Fruit fly (Drosophila melanogaster): ENCODE data around the gene CG31787.

Gene CG31787

dm6 chr2L:18313922-18314712, 28.6 kb upstream of the CG31787 start (continued):
- TF ChIP-seq CG11093 (GFP tag; IDR thresholded peaks at IDR 0.05) (no peak), CG1529 (GFP tag; optimal IDR thresholded peaks at IDR 0.05) (no peak), HLH3B (GFP tag; IDR thresholded peaks at IDR 0.05) (no peak), CG9215 (GFP tag; IDR thresholded peaks at IDR 0.05) (no peak), Deaf1 (tag; optimal IDR thresholded peaks at IDR 0.05) (peak; percentile 12), lbe (GFP tag; optimal IDR thresholded peaks at IDR 0.05) (peak; percentile 13), CG2199 (GFP tag; IDR thresholded peaks at IDR 0.05) (peak; percentile 74; the same call in 1 of the 3 replicates), CG15696 (tag; optimal IDR thresholded peaks at IDR 0.05) (no peak), scrt (GFP tag; optimal IDR thresholded peaks at IDR 0.05) (no peak), z (GFP tag; IDR thresholded peaks at IDR 0.05) (no peak), ara (GFP tag; IDR thresholded peaks at IDR 0.05) (no peak), CG12744 (GFP tag; optimal IDR thresholded peaks at IDR 0.05) (no peak), CG16779 (GFP tag; IDR thresholded peaks at IDR 0.05) (no peak), CG12769 (tag; optimal IDR thresholded peaks at IDR 0.05) (peak; percentile 36), trh (GFP tag; optimal IDR thresholded peaks at IDR 0.05) (no peak), vfl (GFP tag; optimal IDR thresholded peaks at IDR 0.05) (no peak), Dref (GFP tag; IDR thresholded peaks at IDR 0.05) (no peak), HmgD (GFP tag; optimal IDR thresholded peaks at IDR 0.05) (no peak), CG7745 (tag; optimal IDR thresholded peaks at IDR 0.05) (no peak), twi (tag; optimal IDR thresholded peaks at IDR 0.05) (no peak), chm (GFP tag; IDR thresholded peaks at IDR 0.05) (0 out of 2 replicates have a peak, but pooled peaks have one; percentile 33), Hmr (GFP tag; optimal IDR thresholded peaks at IDR 0.05) (no peak), Spps (tag; optimal IDR thresholded peaks at IDR 0.05) (no peak), CG4854 (GFP tag; optimal IDR thresholded peaks at IDR 0.05) (no peak), CG14965 (GFP tag; optimal IDR thresholded peaks at IDR 0.05; ENCODE audit: borderline replicate concordance) (no peak), CG1603 (tag; optimal IDR thresholded peaks at IDR 0.05) (no peak), hb (GFP tag; IDR thresholded peaks at IDR 0.05; ENCODE audit: partially characterized antibody) (no peak), gsb-n (tag; optimal IDR thresholded peaks at IDR 0.05) (peak; percentile 56), ap (GFP tag; IDR thresholded peaks at IDR 0.05) (no peak), pros (GFP tag; optimal IDR thresholded peaks at IDR 0.05) (peak; percentile 58), Hr78 (GFP tag; optimal IDR thresholded peaks at IDR 0.05) (peak in 1 of 2 experiments; percentile 43), lilli (GFP tag; optimal IDR thresholded peaks at IDR 0.05) (no peak), abd-A (tag; optimal IDR thresholded peaks at IDR 0.05) (peak; percentile 13), CG32767 (GFP tag; IDR thresholded peaks at IDR 0.05) (no peak), CG2202 (tag; optimal IDR thresholded peaks at IDR 0.05) (no peak), CG15269 (tag; optimal IDR thresholded peaks at IDR 0.05) (peak; percentile 7), Ssrp (tag; optimal IDR thresholded peaks at IDR 0.05) (no peak), cg (GFP tag; optimal IDR thresholded peaks at IDR 0.05) (peak; percentile 76), Dad (GFP tag; optimal IDR thresholded peaks at IDR 0.05) (no peak), chinmo (GFP tag; IDR thresholded peaks at IDR 0.05; ENCODE audit: partially characterized antibody) (peak; percentile 91; the same call in 3 of the 4 replicates), da (GFP tag; optimal IDR thresholded peaks at IDR 0.05) (no peak), dati (GFP tag; IDR thresholded peaks at IDR 0.05) (no peak), CG7987 (GFP tag; optimal IDR thresholded peaks at IDR 0.05) (no peak), Optix (GFP tag; IDR thresholded peaks at IDR 0.05) (no peak), pfk (GFP tag; optimal IDR thresholded peaks at IDR 0.05) (peak; percentile 76), ro (GFP tag; IDR thresholded peaks at IDR 0.05) (no peak), CG11695 (GFP tag; IDR thresholded peaks at IDR 0.05) (no peak), klu (GFP tag; IDR thresholded peaks at IDR 0.05) (no peak), eve (GFP tag; optimal IDR thresholded peaks at IDR 0.05) (peak in 1 of 2 experiments; percentile 19), Rx (GFP tag; IDR thresholded peaks at IDR 0.05) (no peak)

Data from whole organism, embryonic.